Worm (Caenorhabditis elegans): ENCODE measurements around the gene pek-1.

DNA sequence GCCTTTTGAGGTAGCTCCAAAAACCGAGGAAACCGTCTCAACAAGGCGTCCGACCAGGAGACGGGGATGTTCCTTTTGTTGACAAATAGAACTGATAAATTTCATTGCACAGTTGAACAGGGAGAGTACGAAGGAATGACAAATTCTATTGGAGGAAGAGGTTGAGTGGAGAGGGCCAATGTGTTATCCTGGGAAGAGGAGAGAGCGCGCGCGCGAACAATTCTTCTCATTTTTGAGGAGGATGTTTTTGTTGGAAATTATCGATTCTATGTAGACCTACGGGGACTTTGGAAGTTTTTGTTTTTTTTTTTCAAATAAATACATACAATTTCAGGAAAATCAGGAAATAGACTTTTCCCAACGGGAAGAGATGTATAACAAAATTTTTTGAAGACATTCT, 23.0 kb upstream of the pek-1 start:
- no peak for TF ChIP-seq lin-13 (GFP tag; optimal IDR thresholded peaks at IDR 0.05)
- no peak for TF ChIP-seq F26F4.8 (GFP tag; conservative IDR thresholded peaks at IDR 0.05)
- no peak for TF ChIP-seq ceh-82 (tag; optimal IDR thresholded peaks at IDR 0.05)
- no peak for TF ChIP-seq lsy-2 (tag; optimal IDR thresholded peaks at IDR 0.05)
- no peak for TF ChIP-seq lir-3 (tag; optimal IDR thresholded peaks at IDR 0.05)
- TF ChIP-seq aha-1 (tag), result no peak
- no peak for TF ChIP-seq mxl-2 (GFP tag; conservative IDR thresholded peaks at IDR 0.05)
- no peak for TF ChIP-seq ztf-7 (tag; optimal IDR thresholded peaks at IDR 0.05)
- TF ChIP-seq nhr-42 (GFP tag; IDR thresholded peaks at IDR 0.05), result no peak
- no peak for TF ChIP-seq fos-1 (tag; optimal IDR thresholded peaks at IDR 0.05)
